Fruit fly (Drosophila melanogaster) whole organism, prepupa: ENCODE data around the gene temp.

ENCODE experiments used
- CG11762 ChIP-seq: fragments of 200-800 bp; sonication (Bioruptor generic); optimal IDR thresholded peaks from 3 replicates; lab custom pipeline; 2016; ENCODE audit warnings: missing biosample characterization, missing genetic modification characterization; ENCODE audit not compliant: insufficient read depth
- CG16779 ChIP-seq: fragments of 200-800 bp; sonication (Bioruptor generic); optimal IDR thresholded peaks from 3 replicates; lab custom pipeline; 2017; ENCODE audit warnings: missing biosample characterization, mild to moderate bottlenecking, missing genetic modification characterization
- CG32006 ChIP-seq: fragments of 200-800 bp; sonication (Bioruptor generic); optimal IDR thresholded peaks from 3 replicates; lab custom pipeline; 2017; ENCODE audit warnings: missing biosample characterization, mild to moderate bottlenecking, missing genetic modification characterization
- CG8632 ChIP-seq: fragments of 200-800 bp; sonication (Bioruptor generic); optimal IDR thresholded peaks from 3 replicates; lab custom pipeline; 2016; ENCODE audit warnings: missing biosample characterization, missing genetic modification characterization
- CG9139 ChIP-seq: fragments of 200-800 bp; sonication (Bioruptor generic); optimal IDR thresholded peaks from 3 replicates; lab custom pipeline; 2017; ENCODE audit warnings: missing biosample characterization, mild to moderate bottlenecking, missing genetic modification characterization
- Eip93F ChIP-seq: fragments of 200-800 bp; sonication (Bioruptor generic); optimal IDR thresholded peaks from 2 replicates; lab custom pipeline; 2016; ENCODE audit warnings: missing biosample characterization, mild to moderate bottlenecking, missing genetic modification characterization
- Ets21C ChIP-seq: fragments of 200-800 bp; sonication (Bioruptor generic); optimal IDR thresholded peaks from 3 replicates; lab custom pipeline; 2016; ENCODE audit warnings: missing biosample characterization, missing genetic modification characterization
- Ets96B ChIP-seq: fragments of 200-800 bp; optimal IDR thresholded peaks from 2 replicates; lab custom pipeline; 2019; ENCODE audit warnings: missing biosample characterization, mild to moderate bottlenecking, missing genetic modification characterization, moderate library complexity
- Sox14 ChIP-seq: fragments of 200-800 bp; sonication (Bioruptor generic); optimal IDR thresholded peaks from 3 replicates; lab custom pipeline; 2016; ENCODE audit warnings: missing biosample characterization, missing genetic modification characterization
- achi ChIP-seq: fragments of 200-800 bp; sonication (Bioruptor generic); optimal IDR thresholded peaks from 3 replicates; lab custom pipeline; 2016; ENCODE audit warnings: missing biosample characterization, missing genetic modification characterization
- pdm3 ChIP-seq: fragments of 200-800 bp; sonication (Bioruptor generic); optimal IDR thresholded peaks from 3 replicates; lab custom pipeline; 2016; ENCODE audit warnings: missing biosample characterization, missing genetic modification characterization
- salr ChIP-seq, 2 experiments: fragments of 200-800 bp; sonication (Bioruptor generic); optimal IDR thresholded peaks; 3 replicates each; lab custom pipeline; 2016 to 2018; ENCODE audit warnings: missing biosample characterization in 2 of 2, missing genetic modification characterization in 2 of 2, mild to moderate bottlenecking in 1 of 2

- TF ChIP-seq CG8632 (no peak), CG9139 (GFP tag; lab: Kevin White, UChicago) (no peak), Sox14 (GFP tag; lab: Kevin White, UChicago) (no peak), CG32006 (GFP tag; lab: Kevin White, UChicago) (no peak), achi (GFP tag; lab: Kevin White, UChicago) (no peak), salr (GFP tag; optimal IDR thresholded peaks at IDR 0.05; lab: Kevin White, UChicago) (no peak), CG11762 (GFP tag; lab: Kevin White, UChicago) (no peak), CG16779 (tag; lab: Kevin White, UChicago) (no peak), Ets21C (GFP tag; lab: Kevin White, UChicago) (no peak), pdm3 (GFP tag; lab: Kevin White, UChicago) (no peak), Eip93F (GFP tag; lab: Kevin White, UChicago) (no peak), Ets96B (tag; lab: Kevin White, UChicago) (no peak)
Measured at dm6 chrX:2259763-2260162, 2.6 kb downstream of the temp start, which contains the start of gene CG3078.
